Worm (Caenorhabditis elegans) whole organism, late embryonic: Measurements from ENCODE around the gene F56D6.23.

Experiments used
- C38D4.7 ChIP-seq: fragments of 200-800 bp; sonication (Bioruptor generic); optimal IDR thresholded peaks from 2 replicates; lab custom pipeline; 2018; ENCODE audit warnings: mild to moderate bottlenecking, missing genetic modification characterization, moderate library complexity, missing compliant biosample characterization
- F13H6.1 ChIP-seq: sonication (generic microtip); optimal IDR thresholded peaks from 2 replicates; lab custom pipeline; 2016; ENCODE audit warnings: missing genetic modification characterization, missing compliant biosample characterization
- K09A11.1 ChIP-seq: sonication (generic microtip); optimal IDR thresholded peaks from 2 replicates; lab custom pipeline; 2017; ENCODE audit warnings: antibody characterized with exemption, mild to moderate bottlenecking, missing genetic modification characterization, missing compliant biosample characterization; ENCODE audit not compliant: insufficient read depth
- T23F11.4 ChIP-seq: fragments of 200-800 bp; sonication (Bioruptor generic); optimal IDR thresholded peaks from 2 replicates; lab custom pipeline; 2018; ENCODE audit warnings: mild to moderate bottlenecking, missing genetic modification characterization, missing compliant biosample characterization
- ama-1 ChIP-seq: fragments of 150-350 bp; optimal IDR thresholded peaks from 2 replicates; lab custom pipeline; 2014
- ceh-2 ChIP-seq: sonication (generic microtip); optimal IDR thresholded peaks from 2 replicates; lab custom pipeline; 2016; ENCODE audit warnings: missing genotype, missing genetic modification characterization, missing compliant biosample characterization
- ceh-24 ChIP-seq: sonication (generic microtip); optimal IDR thresholded peaks from 2 replicates; lab custom pipeline; 2016; ENCODE audit warnings: mild to moderate bottlenecking, missing genetic modification characterization, missing compliant biosample characterization
- ceh-48 ChIP-seq: sonication (generic microtip); optimal IDR thresholded peaks from 2 replicates; lab custom pipeline; 2016; ENCODE audit warnings: missing genetic modification characterization, inconsistent platforms, missing compliant biosample characterization
- ceh-6 ChIP-seq: fragments of 200-800 bp; sonication (Bioruptor generic); optimal IDR thresholded peaks from 2 replicates; lab custom pipeline; 2018; ENCODE audit warnings: mild to moderate bottlenecking, missing genetic modification characterization, missing compliant biosample characterization
- ceh-9 ChIP-seq: sonication (generic microtip); optimal IDR thresholded peaks from 2 replicates; lab custom pipeline; 2016; ENCODE audit warnings: mild to moderate bottlenecking, missing genetic modification characterization, inconsistent platforms, missing compliant biosample characterization
- dve-1 ChIP-seq: sonication (generic microtip); optimal IDR thresholded peaks from 2 replicates; lab custom pipeline; 2017; ENCODE audit warnings: antibody characterized with exemption, mild to moderate bottlenecking, missing genetic modification characterization, missing compliant biosample characterization
- elt-2 ChIP-seq: sonication (generic microtip); optimal IDR thresholded peaks from 2 replicates; lab custom pipeline; 2016; ENCODE audit warnings: missing genetic modification reagents, missing genetic modification characterization, missing compliant biosample characterization
- ets-4 ChIP-seq: sonication (generic microtip); optimal IDR thresholded peaks from 2 replicates; lab custom pipeline; 2016; ENCODE audit warnings: missing genetic modification characterization, missing compliant biosample characterization
- fax-1 ChIP-seq: sonication (generic microtip); optimal IDR thresholded peaks from 2 replicates; lab custom pipeline; 2016; ENCODE audit warnings: missing genotype, missing genetic modification characterization, missing compliant biosample characterization
- fkh-6 ChIP-seq: sonication (generic microtip); optimal IDR thresholded peaks from 2 replicates; lab custom pipeline; 2016; ENCODE audit warnings: missing genetic modification characterization, missing compliant biosample characterization
- hlh-15 ChIP-seq: sonication (generic microtip); optimal IDR thresholded peaks from 2 replicates; lab custom pipeline; 2016; ENCODE audit warnings: missing genetic modification characterization, missing compliant biosample characterization
- lin-11 ChIP-seq: fragments of 200-800 bp; sonication (Bioruptor generic); optimal IDR thresholded peaks from 2 replicates; lab custom pipeline; 2018; ENCODE audit warnings: mild to moderate bottlenecking, missing genetic modification characterization, missing compliant biosample characterization
- madf-2 ChIP-seq: sonication (generic microtip); optimal IDR thresholded peaks from 2 replicates; lab custom pipeline; 2017; ENCODE audit warnings: missing genetic modification characterization, missing compliant biosample characterization
- nfya-1 ChIP-seq: sonication (generic microtip); optimal IDR thresholded peaks from 2 replicates; lab custom pipeline; 2017; ENCODE audit warnings: missing genetic modification characterization, mild to moderate bottlenecking, missing compliant biosample characterization, antibody characterized with exemption, moderate library complexity
- nhr-11 ChIP-seq: fragments of 150-350 bp; optimal IDR thresholded peaks from 2 replicates; lab custom pipeline; 2014; ENCODE audit warnings: missing biosample characterization, missing genetic modification characterization
- nhr-232 ChIP-seq: sonication (generic microtip); optimal IDR thresholded peaks from 2 replicates; lab custom pipeline; 2016; ENCODE audit warnings: missing genetic modification characterization, missing compliant biosample characterization
- npax-4 ChIP-seq: sonication (generic microtip); optimal IDR thresholded peaks from 2 replicates; lab custom pipeline; 2016; ENCODE audit warnings: missing genetic modification characterization, missing compliant biosample characterization
- odd-2 ChIP-seq: sonication (generic microtip); optimal IDR thresholded peaks from 2 replicates; lab custom pipeline; 2017; ENCODE audit warnings: antibody characterized with exemption, mild to moderate bottlenecking, missing genetic modification characterization, missing compliant biosample characterization
- pag-3 ChIP-seq: sonication (generic microtip); optimal IDR thresholded peaks from 2 replicates; lab custom pipeline; 2016; ENCODE audit warnings: missing compliant biosample characterization, missing genetic modification characterization, borderline replicate concordance
- pat-9 ChIP-seq: fragments of 200-800 bp; sonication (Bioruptor generic); optimal IDR thresholded peaks from 2 replicates; lab custom pipeline; 2018; ENCODE audit warnings: mild to moderate bottlenecking, missing genetic modification characterization, moderate library complexity, missing compliant biosample characterization
- pha-2 ChIP-seq: sonication (generic microtip); optimal IDR thresholded peaks from 2 replicates; lab custom pipeline; 2017; ENCODE audit warnings: mild to moderate bottlenecking, missing genetic modification characterization, missing compliant biosample characterization
- pqm-1 ChIP-seq: sonication (generic microtip); optimal IDR thresholded peaks from 2 replicates; lab custom pipeline; 2016; ENCODE audit warnings: missing genetic modification characterization, missing compliant biosample characterization
- pros-1 ChIP-seq: fragments of 150-350 bp; optimal IDR thresholded peaks from 2 replicates; lab custom pipeline; 2014; ENCODE audit warnings: missing biosample characterization, missing genetic modification reagents, missing genetic modification characterization
- sdc-2 ChIP-seq: sonication (generic microtip); optimal IDR thresholded peaks from 2 replicates; lab custom pipeline; 2016; ENCODE audit warnings: missing genotype, missing genetic modification characterization, missing compliant biosample characterization
- sox-2 ChIP-seq: fragments of 200-800 bp; sonication (Bioruptor generic); IDR thresholded peaks from 2 replicates; pipeline ENCODE4 v1.3.6; 2022; ENCODE audit warnings: missing genetic modification reagents, missing genetic modification characterization, missing compliant biosample characterization
- syd-9 ChIP-seq: sonication (generic microtip); optimal IDR thresholded peaks from 2 replicates; lab custom pipeline; 2016; ENCODE audit warnings: mild to moderate bottlenecking, missing genetic modification characterization, moderate library complexity, missing compliant biosample characterization
- tbx-2 ChIP-seq: sonication (generic microtip); optimal IDR thresholded peaks from 2 replicates; lab custom pipeline; 2016; ENCODE audit warnings: missing genetic modification characterization, missing compliant biosample characterization
- unc-3 ChIP-seq, 2 experiments: fragments of 200-800 bp in 1 of 2; sonication (Bioruptor generic) in 1 of 2; sonication (generic microtip) in 1 of 2; conservative IDR thresholded peaks in 1 of 2; optimal IDR thresholded peaks in 1 of 2; 2 replicates each; pipeline versions ENCODE4 v1.3.6 to Lab custom; 2016 to 2022; ENCODE audit warnings: missing compliant biosample characterization in 2 of 2, missing genetic modification characterization in 2 of 2, missing genetic modification reagents in 1 of 2
- unc-42 ChIP-seq: sonication (generic microtip); optimal IDR thresholded peaks from 2 replicates; lab custom pipeline; 2016; ENCODE audit warnings: missing genotype, missing genetic modification characterization, missing compliant biosample characterization
- zip-5 ChIP-seq: sonication (generic microtip); optimal IDR thresholded peaks from 2 replicates; lab custom pipeline; 2016; ENCODE audit warnings: missing genetic modification characterization, missing compliant biosample characterization

F56D6.23 gene

ce11 chrIV:3878283-3878938, 39.8 kb upstream of the F56D6.23 start, which contains the start of gene F37C4.6:
F37C4.6 (minus strand) TSS chrIV:3878333.
- TF ChIP-seq nhr-11 (tag; lab: Kevin White, UChicago), result no peak
- no peak for TF ChIP-seq ama-1
- TF ChIP-seq elt-2 (tag; lab: Kevin White, UChicago), result peak; percentile 71
- TF ChIP-seq tbx-2 (tag; lab: Kevin White, UChicago), result no peak
- no peak for TF ChIP-seq ceh-9 (tag; lab: Kevin White, UChicago)
- TF ChIP-seq pqm-1 (tag; lab: Kevin White, UChicago), result no peak
- TF ChIP-seq nfya-1 (tag; lab: Kevin White, UChicago), result no peak

- no peak for TF ChIP-seq sdc-2 (tag; lab: Kevin White, UChicago)
- TF ChIP-seq ama-1, result no peak
- TF ChIP-seq zip-5 (tag; lab: Kevin White, UChicago), result no peak
- no peak for TF ChIP-seq dve-1
- TF ChIP-seq ets-4 (tag; lab: Kevin White, UChicago), result no peak
- no peak for TF ChIP-seq ceh-2 (tag; lab: Kevin White, UChicago)
- no peak for TF ChIP-seq lin-11 (tag; lab: Kevin White, UChicago)
- no peak for TF ChIP-seq F13H6.1 (tag; lab: Kevin White, UChicago)
Measured at ce11 chrIV:3881119-3881518, 37.1 kb upstream of the F56D6.23 start, which contains the start of the genes F37C4.8 and oac-23. F37C4.8 (minus strand) TSS chrIV:3881219. oac-23 (plus strand) TSS chrIV:3881441.

- TF ChIP-seq ceh-6 (GFP tag; lab: Kevin White, UChicago) (no peak), npax-4 (no peak), odd-2 (tag; lab: Kevin White, UChicago) (no peak)
Measured at ce11 chrIV:3885369-3885768, 32.9 kb upstream of the F56D6.23 start, which contains the start of gene oac-22. oac-22 (plus strand) TSS chrIV:3885669.

- no peak for TF ChIP-seq nhr-232
- no peak for TF ChIP-seq unc-42
- TF ChIP-seq ets-4 (tag; lab: Kevin White, UChicago), result no peak
- TF ChIP-seq syd-9 (tag; lab: Kevin White, UChicago), result no peak
- no peak for TF ChIP-seq sox-2 (GFP tag; lab: Robert Waterston, UW)
- TF ChIP-seq fkh-6, result no peak
- TF ChIP-seq pat-9 (tag; lab: Kevin White, UChicago), result no peak
- no peak for TF ChIP-seq ceh-48 (tag; lab: Kevin White, UChicago)
- TF ChIP-seq, all 69 proteins: peak for 0
Measured at ce11 chrIV:3888963-3889362, 29.3 kb upstream of the F56D6.23 start, which contains the start of gene oac-21. oac-21 (plus strand) TSS chrIV:3889263.

- TF ChIP-seq C38D4.7 (no peak), pha-2 (tag; lab: Kevin White, UChicago) (no peak), madf-2 (tag; lab: Kevin White, UChicago) (no peak), hlh-15 (no peak), fax-1 (tag; lab: Kevin White, UChicago) (no peak), ceh-24 (no peak), nhr-232 (no peak), tbx-2 (tag; lab: Kevin White, UChicago) (no peak), pag-3 (tag; lab: Kevin White, UChicago) (no peak), T23F11.4 (no peak), unc-3 (GFP tag; conservative IDR thresholded peaks at IDR 0.05; lab: Robert Waterston, UW) (no peak), unc-3 (tag; optimal IDR thresholded peaks at IDR 0.05; lab: Kevin White, UChicago) (no peak), pros-1 (no peak), ets-4 (tag; lab: Kevin White, UChicago) (no peak), K09A11.1 (no peak), ceh-2 (tag; lab: Kevin White, UChicago) (no peak)
Measured at ce11 chrIV:3892027-3892426, 26.2 kb upstream of the F56D6.23 start, which contains the start of gene F56D6.9. F56D6.9 (plus strand) TSS chrIV:3892327.
